Worm (Caenorhabditis elegans) whole organism, L4/young adult: ENCODE data around the gene C28G1.2.

ENCODE experiments used
- W03F9.2 ChIP-seq: fragments of 150-350 bp; optimal IDR thresholded peaks from 2 replicates; lab custom pipeline; 2014; ENCODE audit warnings: missing biosample characterization, missing genetic modification characterization
- dao-5 ChIP-seq: sonication (generic microtip); optimal IDR thresholded peaks from 2 replicates; lab custom pipeline; 2016; ENCODE audit warnings: missing genotype, missing genetic modification characterization, moderate library complexity, missing compliant biosample characterization
- him-1 ChIP-seq: sonication (generic microtip); optimal IDR thresholded peaks from 2 replicates; lab custom pipeline; 2016; ENCODE audit warnings: missing genotype, missing genetic modification reagents, missing genetic modification characterization, missing compliant biosample characterization

Gene C28G1.2

ce11 chrX:8835887-8836348 lies at the start of gene C28G1.2:
C28G1.2 (plus strand) TSS chrX:8836016.
- TF ChIP-seq dao-5 (tag; lab: Kevin White, UChicago), result peak; percentile 92
- TF ChIP-seq W03F9.2 (tag; lab: Kevin White, UChicago), result peak; percentile 50
- TF ChIP-seq him-1, result peak; percentile 93

ce11 chrX:8786687-8787086 lies 49.1 kb upstream of the C28G1.2 start:
- TF ChIP-seq him-1, result no peak
- no peak for TF ChIP-seq dao-5 (tag; lab: Kevin White, UChicago)
- no peak for TF ChIP-seq W03F9.2 (tag; lab: Kevin White, UChicago)

ce11 chrX:8787689-8788222 lies 48.1 kb upstream of the C28G1.2 start:
- TF ChIP-seq W03F9.2 (tag; lab: Kevin White, UChicago) (no peak), him-1 (no peak), dao-5 (tag; lab: Kevin White, UChicago) (no peak)

- TF ChIP-seq dao-5 (tag; lab: Kevin White, UChicago) (no peak), him-1 (no peak), W03F9.2 (tag; lab: Kevin White, UChicago) (no peak)
These were observed 46.8 kb upstream of the C28G1.2 start, which contains the start of gene unc-27 for ce11 chrX:8789014-8789506. unc-27 (plus strand) TSS chrX:8789456.

ce11 chrX:8790093-8790492 lies 45.7 kb upstream of the C28G1.2 start:
- no peak for TF ChIP-seq dao-5 (tag; lab: Kevin White, UChicago)
- no peak for TF ChIP-seq him-1
- no peak for TF ChIP-seq W03F9.2 (tag; lab: Kevin White, UChicago)

ce11 chrX:8791821-8792220 lies 44.0 kb upstream of the C28G1.2 start, which contains the start of gene chup-1:
chup-1 (plus strand) TSS chrX:8792160.
- no peak for TF ChIP-seq dao-5 (tag; lab: Kevin White, UChicago)
- TF ChIP-seq him-1, result no peak
- TF ChIP-seq W03F9.2 (tag; lab: Kevin White, UChicago), result no peak

- TF ChIP-seq dao-5 (tag; lab: Kevin White, UChicago), result no peak
- no peak for TF ChIP-seq him-1
- TF ChIP-seq W03F9.2 (tag; lab: Kevin White, UChicago), result no peak
These were observed 39.0 kb upstream of the C28G1.2 start, which contains the start of gene R04E5.7 for ce11 chrX:8796699-8797282. R04E5.7 (minus strand) TSS chrX:8797262.

ce11 chrX:8797653-8798052 lies 38.2 kb upstream of the C28G1.2 start:
- no peak for TF ChIP-seq him-1
- no peak for TF ChIP-seq dao-5 (tag; lab: Kevin White, UChicago)
- TF ChIP-seq W03F9.2 (tag; lab: Kevin White, UChicago), result no peak

ce11 chrX:8799925-8800324 lies 35.9 kb upstream of the C28G1.2 start:
- TF ChIP-seq W03F9.2 (tag; lab: Kevin White, UChicago) (no peak), dao-5 (tag; lab: Kevin White, UChicago) (no peak), him-1 (no peak)

- TF ChIP-seq W03F9.2 (tag; lab: Kevin White, UChicago) (no peak), him-1 (no peak), dao-5 (tag; lab: Kevin White, UChicago) (no peak)
These were observed 35.5 kb upstream of the C28G1.2 start for ce11 chrX:8800355-8800754.

ce11 chrX:8800983-8801382 lies 34.8 kb upstream of the C28G1.2 start:
- peak; percentile 42 for TF ChIP-seq him-1
- TF ChIP-seq dao-5 (tag; lab: Kevin White, UChicago), result no peak

ce11 chrX:8805475-8805874 lies 30.3 kb upstream of the C28G1.2 start:
- TF ChIP-seq him-1 (no peak), dao-5 (tag; lab: Kevin White, UChicago) (no peak), W03F9.2 (tag; lab: Kevin White, UChicago) (no peak)

- TF ChIP-seq W03F9.2 (tag; lab: Kevin White, UChicago) (no peak), dao-5 (tag; lab: Kevin White, UChicago) (no peak), him-1 (peak; percentile 90)
These were observed 29.6 kb upstream of the C28G1.2 start, which contains the start of gene R04E5.8 for ce11 chrX:8806070-8806799. R04E5.8 (minus strand) TSS chrX:8806120.

- no peak for TF ChIP-seq W03F9.2 (tag; lab: Kevin White, UChicago)
- no peak for TF ChIP-seq him-1
- TF ChIP-seq dao-5 (tag; lab: Kevin White, UChicago), result no peak
These were observed 27.1 kb upstream of the C28G1.2 start for ce11 chrX:8808740-8809139.
